Fruit fly (Drosophila melanogaster) whole organism, embryonic: ENCODE data around the gene Vps26.

Experiments used
- BEAF-32 ChIP-seq: fragments of 200-800 bp; sonication (Bioruptor generic); optimal IDR thresholded peaks from 3 replicates; lab custom pipeline; 2017; ENCODE audit warnings: missing biosample characterization, missing genetic modification characterization, mild to moderate bottlenecking, moderate library complexity, missing genetic modification reagents
- BtbVII ChIP-seq: fragments of 200-800 bp; sonication (Bioruptor generic); optimal IDR thresholded peaks from 3 replicates; lab custom pipeline; 2017; ENCODE audit warnings: missing biosample characterization, mild to moderate bottlenecking, missing genetic modification characterization
- CG10431 ChIP-seq: fragments of 200-800 bp; sonication (Bioruptor generic); optimal IDR thresholded peaks from 3 replicates; lab custom pipeline; 2018; ENCODE audit warnings: missing biosample characterization, mild to moderate bottlenecking, missing genetic modification characterization
- CG10565 ChIP-seq: fragments of 200-800 bp; sonication (Bioruptor generic); optimal IDR thresholded peaks from 3 replicates; lab custom pipeline; 2016; ENCODE audit warnings: missing biosample characterization, mild to moderate bottlenecking, missing genetic modification characterization
- CG13287 ChIP-seq: fragments of 200-800 bp; sonication (Bioruptor generic); IDR thresholded peaks from 2 replicates; pipeline ENCODE4 v1.3.6; 2022; ENCODE audit warnings: missing biosample characterization, missing genetic modification characterization; ENCODE audit not compliant: partially characterized antibody
- CG14860 ChIP-seq: fragments of 200-800 bp; sonication (Bioruptor generic); IDR thresholded peaks from 3 replicates; pipeline ENCODE4 v1.3.6; 2022; ENCODE audit warnings: missing biosample characterization, missing genetic modification characterization; ENCODE audit not compliant: partially characterized antibody
- CG1647 ChIP-seq: fragments of 200-800 bp; sonication (Bioruptor generic); optimal IDR thresholded peaks from 3 replicates; lab custom pipeline; 2016; ENCODE audit warnings: missing biosample characterization, missing genetic modification characterization
- CG17568 ChIP-seq: fragments of 200-800 bp; sonication (Bioruptor generic); optimal IDR thresholded peaks from 2 replicates; lab custom pipeline; 2018; ENCODE audit warnings: missing biosample characterization, mild to moderate bottlenecking, missing genetic modification characterization, moderate library complexity
- CG18619 ChIP-seq: fragments of 200-800 bp; sonication (Bioruptor generic); optimal IDR thresholded peaks from 3 replicates; lab custom pipeline; 2017; ENCODE audit warnings: missing biosample characterization, mild to moderate bottlenecking, missing genetic modification characterization
- CG2116 ChIP-seq: fragments of 200-800 bp; sonication (Bioruptor generic); optimal IDR thresholded peaks from 3 replicates; lab custom pipeline; 2018; ENCODE audit warnings: missing biosample characterization, mild to moderate bottlenecking, missing genetic modification characterization
- CG31365 ChIP-seq: fragments of 200-800 bp; sonication (Bioruptor generic); optimal IDR thresholded peaks from 2 replicates; lab custom pipeline; 2018; ENCODE audit warnings: missing biosample characterization, mild to moderate bottlenecking, missing genetic modification characterization
- CG4424 ChIP-seq: fragments of 200-800 bp; sonication (Bioruptor generic); optimal IDR thresholded peaks from 3 replicates; lab custom pipeline; 2016; ENCODE audit warnings: missing biosample characterization, missing genetic modification characterization
- CG4707 ChIP-seq: fragments of 200-800 bp; sonication (Bioruptor generic); optimal IDR thresholded peaks from 2 replicates; lab custom pipeline; 2018; ENCODE audit warnings: missing biosample characterization, mild to moderate bottlenecking, missing genetic modification characterization, moderate library complexity
- CG5180 ChIP-seq: fragments of 200-800 bp; sonication (Bioruptor generic); optimal IDR thresholded peaks from 3 replicates; lab custom pipeline; 2017; ENCODE audit warnings: missing biosample characterization, missing genetic modification characterization, mild to moderate bottlenecking, moderate library complexity, missing genetic modification reagents
- CG5245 ChIP-seq: fragments of 200-800 bp; sonication (Bioruptor generic); optimal IDR thresholded peaks from 3 replicates; lab custom pipeline; 2016; ENCODE audit warnings: missing biosample characterization, missing genetic modification characterization
- CG8924 ChIP-seq: fragments of 200-800 bp; optimal IDR thresholded peaks from 3 replicates; lab custom pipeline; 2019; ENCODE audit warnings: missing biosample characterization, mild to moderate bottlenecking, missing genetic modification characterization, moderate library complexity
- CG9876 ChIP-seq: fragments of 200-800 bp; sonication (Bioruptor generic); optimal IDR thresholded peaks from 2 replicates; lab custom pipeline; 2016; ENCODE audit warnings: missing biosample characterization, missing genetic modification characterization
- Camta ChIP-seq: fragments of 200-800 bp; sonication (Bioruptor generic); optimal IDR thresholded peaks from 2 replicates; lab custom pipeline; 2016; ENCODE audit warnings: missing biosample characterization, missing genetic modification characterization
- CrebB ChIP-seq: fragments of 200-800 bp; sonication (Bioruptor generic); optimal IDR thresholded peaks from 3 replicates; lab custom pipeline; 2018; ENCODE audit warnings: missing biosample characterization, mild to moderate bottlenecking, missing genetic modification characterization
- Dfd ChIP-seq, 2 experiments: fragments of >200 bp; optimal IDR thresholded peaks; 2 replicates each; lab custom pipeline; 2017; ENCODE audit warnings: missing biosample characterization in 2 of 2, missing genetic modification characterization in 2 of 2
- Dip3 ChIP-seq: fragments of 200-800 bp; sonication (Bioruptor generic); optimal IDR thresholded peaks from 3 replicates; lab custom pipeline; 2016; ENCODE audit warnings: missing biosample characterization, missing genetic modification characterization
- Eip74EF ChIP-seq, 2 experiments: fragments of 200-800 bp in 1 of 2; fragments of >200 bp in 1 of 2; sonication (Bioruptor generic) in 1 of 2; optimal IDR thresholded peaks; 2 replicates each; lab custom pipeline; 2017 to 2019; ENCODE audit warnings: missing biosample characterization in 2 of 2, missing genetic modification characterization in 2 of 2, mild to moderate bottlenecking in 1 of 2, moderate library complexity in 1 of 2
- HLH3B ChIP-seq: fragments of 200-800 bp; sonication (Bioruptor generic); IDR thresholded peaks from 2 replicates; pipeline ENCODE4 v1.3.6; 2022; ENCODE audit warnings: missing biosample characterization, missing genetic modification characterization
- Hr51 ChIP-seq, 2 experiments: fragments of 200-800 bp; sonication (Bioruptor generic); optimal IDR thresholded peaks; 2 replicates in 1 of 2; 3 replicates in 1 of 2; lab custom pipeline; 2016 to 2018; ENCODE audit warnings: missing biosample characterization in 2 of 2, missing genetic modification characterization in 2 of 2, mild to moderate bottlenecking in 1 of 2, moderate library complexity in 1 of 2
- Nf-YC ChIP-seq: fragments of 200-800 bp; optimal IDR thresholded peaks from 3 replicates; lab custom pipeline; 2019; ENCODE audit warnings: missing biosample characterization, mild to moderate bottlenecking, missing genetic modification characterization, moderate library complexity
- Sox102F ChIP-seq: fragments of 200-800 bp; sonication (Bioruptor generic); optimal IDR thresholded peaks from 2 replicates; lab custom pipeline; 2018; ENCODE audit warnings: missing biosample characterization, mild to moderate bottlenecking, missing genetic modification characterization, moderate library complexity
- Taf1 ChIP-seq: fragments of 200-800 bp; sonication (Bioruptor generic); IDR thresholded peaks from 2 replicates; pipeline ENCODE4 v1.3.6; 2022; ENCODE audit warnings: missing biosample characterization, missing genetic modification characterization
- chinmo ChIP-seq: fragments of 200-800 bp; sonication (Bioruptor generic); IDR thresholded peaks from 4 replicates; pipeline ENCODE4 v1.3.6; 2022; ENCODE audit warnings: missing biosample characterization, missing genetic modification characterization; ENCODE audit not compliant: partially characterized antibody
- corto ChIP-seq: fragments of 200-800 bp; sonication (Bioruptor generic); optimal IDR thresholded peaks from 2 replicates; lab custom pipeline; 2016; ENCODE audit warnings: missing biosample characterization, mild to moderate bottlenecking, missing genetic modification characterization, moderate library complexity
- crol ChIP-seq: fragments of 200-800 bp; sonication (Bioruptor generic); IDR thresholded peaks from 2 replicates; pipeline ENCODE4 v1.3.6; 2022; ENCODE audit warnings: missing biosample characterization, missing genetic modification characterization
- emc ChIP-seq: fragments of 200-800 bp; sonication (Bioruptor generic); optimal IDR thresholded peaks from 2 replicates; lab custom pipeline; 2016; ENCODE audit warnings: missing biosample characterization, missing genetic modification characterization
- fd96Cb ChIP-seq: fragments of 200-800 bp; sonication (Bioruptor generic); optimal IDR thresholded peaks from 2 replicates; lab custom pipeline; 2018; ENCODE audit warnings: missing biosample characterization, mild to moderate bottlenecking, missing genetic modification characterization, moderate library complexity
- gcm2 ChIP-seq: fragments of 200-800 bp; sonication (Bioruptor generic); optimal IDR thresholded peaks from 2 replicates; lab custom pipeline; 2016; ENCODE audit warnings: missing biosample characterization, missing genetic modification characterization
- grn ChIP-seq: fragments of 200-800 bp; sonication (Bioruptor generic); optimal IDR thresholded peaks from 3 replicates; lab custom pipeline; 2017; ENCODE audit warnings: missing biosample characterization, missing genetic modification characterization
- h ChIP-seq: fragments of >200 bp; optimal IDR thresholded peaks from 2 replicates; lab custom pipeline; 2017
- lab ChIP-seq: fragments of 200-800 bp; sonication (Bioruptor generic); optimal IDR thresholded peaks from 3 replicates; lab custom pipeline; 2017; ENCODE audit warnings: missing biosample characterization, missing genetic modification characterization, mild to moderate bottlenecking, moderate library complexity, missing genetic modification reagents
- otp ChIP-seq: fragments of 200-800 bp; sonication (Bioruptor generic); IDR thresholded peaks from 3 replicates; pipeline ENCODE4, ENCODE4 v1.3.6; 2022; ENCODE audit warnings: missing biosample characterization, missing genetic modification characterization
- pita ChIP-seq: fragments of 200-800 bp; sonication (Bioruptor generic); optimal IDR thresholded peaks from 2 replicates; lab custom pipeline; 2017; ENCODE audit warnings: missing biosample characterization, mild to moderate bottlenecking, missing genetic modification characterization
- salm ChIP-seq: fragments of 200-800 bp; sonication (Bioruptor generic); optimal IDR thresholded peaks from 2 replicates; lab custom pipeline; 2018; ENCODE audit warnings: missing biosample characterization, mild to moderate bottlenecking, missing genetic modification characterization
- slou ChIP-seq: fragments of 200-800 bp; sonication (Bioruptor generic); optimal IDR thresholded peaks from 3 replicates; lab custom pipeline; 2016; ENCODE audit warnings: missing biosample characterization, missing genetic modification characterization
- sob ChIP-seq: fragments of 200-800 bp; sonication (Bioruptor generic); IDR thresholded peaks from 2 replicates; pipeline ENCODE4 v1.3.6; 2022; ENCODE audit warnings: missing biosample characterization, missing genetic modification characterization
- ttk ChIP-seq: fragments of 200-800 bp; sonication (Bioruptor generic); IDR thresholded peaks from 2 replicates; pipeline ENCODE4 v2.1.2; 2022; ENCODE audit warnings: missing biosample characterization, missing genetic modification characterization
- twi ChIP-seq: fragments of 200-800 bp; optimal IDR thresholded peaks from 2 replicates; lab custom pipeline; 2019; ENCODE audit warnings: missing biosample characterization, mild to moderate bottlenecking, missing genetic modification characterization, moderate library complexity
- tx ChIP-seq: fragments of 200-800 bp; sonication (Bioruptor generic); optimal IDR thresholded peaks from 2 replicates; lab custom pipeline; 2016; ENCODE audit warnings: missing biosample characterization, missing genetic modification characterization
- unpg ChIP-seq: fragments of 200-800 bp; sonication (Bioruptor generic); optimal IDR thresholded peaks from 3 replicates; lab custom pipeline; 2018; ENCODE audit warnings: missing biosample characterization, mild to moderate bottlenecking, missing genetic modification characterization, moderate library complexity
- usp ChIP-seq: fragments of >200 bp; optimal IDR thresholded peaks from 2 replicates; lab custom pipeline; 2017; ENCODE audit warnings: missing biosample characterization, missing genetic modification characterization
- vfl ChIP-seq: fragments of 200-800 bp; sonication (Bioruptor generic); optimal IDR thresholded peaks from 2 replicates; lab custom pipeline; 2016; ENCODE audit warnings: missing biosample characterization, missing genetic modification characterization
- wdn ChIP-seq: fragments of 200-800 bp; sonication (Bioruptor generic); IDR thresholded peaks from 2 replicates; pipeline ENCODE4 v1.3.6; 2022; ENCODE audit warnings: missing biosample characterization, missing genetic modification characterization
- zen2 ChIP-seq: fragments of 200-800 bp; sonication (Bioruptor generic); IDR thresholded peaks from 3 replicates; pipeline ENCODE4 v1.3.6; 2022; ENCODE audit warnings: missing biosample characterization, missing genetic modification characterization; ENCODE audit not compliant: partially characterized antibody
- zfh2 ChIP-seq: fragments of 200-800 bp; sonication (Bioruptor generic); optimal IDR thresholded peaks from 2 replicates; lab custom pipeline; 2016; ENCODE audit warnings: missing biosample characterization, missing genetic modification characterization

Vps26 gene

dm6 chrX:1861620-1862184 is 12.0 kb upstream of the Vps26 start, which contains the start of gene deltaCOP (continued):
- TF ChIP-seq chinmo (GFP tag; lab: Robert Waterston, UW): no peak
- TF ChIP-seq twi (tag; lab: Kevin White, UChicago): peak; percentile 58
- TF ChIP-seq wdn (GFP tag; lab: Robert Waterston, UW): peak; percentile 81
- TF ChIP-seq lab (GFP tag; lab: Kevin White, UChicago): no peak
- peak; percentile 32 for TF ChIP-seq BEAF-32
- TF ChIP-seq Sox102F (GFP tag; lab: Kevin White, UChicago): no peak
- TF ChIP-seq CG5180 (GFP tag; lab: Kevin White, UChicago): no peak
- peak; percentile 85 for TF ChIP-seq CG4424 (GFP tag; lab: Kevin White, UChicago)
- no peak for TF ChIP-seq CG4707
- TF ChIP-seq Dfd (GFP tag; optimal IDR thresholded peaks at IDR 0.05; lab: Kevin White, UChicago): no peak
- TF ChIP-seq h (lab: Kevin White, UChicago): no peak
- TF ChIP-seq BtbVII (GFP tag; lab: Kevin White, UChicago): peak; percentile 55
- peak; percentile 42 for TF ChIP-seq gcm2 (GFP tag; lab: Kevin White, UChicago)
- TF ChIP-seq fd96Cb (tag; lab: Kevin White, UChicago): peak; percentile 73
- TF ChIP-seq unpg: peak; percentile 79
- TF ChIP-seq otp: no peak
- TF ChIP-seq CG9876: peak; percentile 92
- no peak for TF ChIP-seq CG14860 (GFP tag; lab: Robert Waterston, UW)
- peak; percentile 69 for TF ChIP-seq emc (GFP tag; lab: Kevin White, UChicago)
- peak; percentile 78 for TF ChIP-seq vfl (GFP tag; lab: Kevin White, UChicago)
- TF ChIP-seq sob (GFP tag; lab: Robert Waterston, UW): peak; percentile 90
- peak; percentile 74 for TF ChIP-seq CG18619 (GFP tag; lab: Kevin White, UChicago)
- peak; percentile 32 for TF ChIP-seq salm (tag; lab: Kevin White, UChicago)
- no peak for TF ChIP-seq CG10431 (GFP tag; lab: Kevin White, UChicago)
- peak; percentile 31 for TF ChIP-seq CrebB
- TF ChIP-seq corto: no peak
- peak; percentile 75 for TF ChIP-seq CG8924
- peak; percentile 60 for TF ChIP-seq CG2116 (GFP tag; lab: Kevin White, UChicago)
- peak; percentile 94 for TF ChIP-seq Dip3
- peak; percentile 75 to 88 for TF ChIP-seq Hr51 (GFP tag; optimal IDR thresholded peaks at IDR 0.05; lab: Kevin White, UChicago)
- TF ChIP-seq zfh2 (GFP tag; lab: Kevin White, UChicago): peak; percentile 94
- TF ChIP-seq Taf1: peak; percentile 78
- TF ChIP-seq HLH3B: peak; percentile 70
- TF ChIP-seq CG17568 (GFP tag; lab: Kevin White, UChicago): no peak
- TF ChIP-seq crol (GFP tag; lab: Robert Waterston, UW): peak; percentile 20; the same call in 1 of the 2 replicates
- TF ChIP-seq usp (GFP tag; lab: Kevin White, UChicago): no peak
- peak; percentile 73 for TF ChIP-seq ttk (GFP tag; lab: Robert Waterston, UW)
- TF ChIP-seq CG5245 (GFP tag; lab: Kevin White, UChicago): peak; percentile 48
- TF ChIP-seq Camta (GFP tag; lab: Kevin White, UChicago): peak; percentile 88
- no peak for TF ChIP-seq pita
- TF ChIP-seq CG1647: peak; percentile 88
- peak; percentile 72 for TF ChIP-seq slou (GFP tag; lab: Kevin White, UChicago)
- peak; percentile 92 for TF ChIP-seq tx (GFP tag; lab: Kevin White, UChicago)
- TF ChIP-seq CG10565: peak; percentile 43
- no peak for TF ChIP-seq Eip74EF (GFP tag; optimal IDR thresholded peaks at IDR 0.05; lab: Kevin White, UChicago)
- TF ChIP-seq CG31365 (tag; lab: Kevin White, UChicago): no peak
- no peak for TF ChIP-seq grn (GFP tag; lab: Kevin White, UChicago)
- peak; percentile 58; the same call in 1 of the 2 replicates for TF ChIP-seq CG13287
- TF ChIP-seq zen2 (GFP tag; lab: Robert Waterston, UW): no peak
- peak; percentile 60 for TF ChIP-seq Nf-YC (tag; lab: Kevin White, UChicago)
